Worm (Caenorhabditis elegans) whole organism, L3 larva: Measurements from ENCODE around the gene srx-45.

Source experiments
- R02D3.7 ChIP-seq: fragments of 150-350 bp; optimal IDR thresholded peaks from 2 replicates; lab custom pipeline; 2014; ENCODE audit warnings: missing biosample characterization, missing genetic modification characterization
- ZK546.5 ChIP-seq: sonication (generic microtip); optimal IDR thresholded peaks from 2 replicates; lab custom pipeline; 2017; ENCODE audit warnings: missing biosample characterization, missing genetic modification characterization
- aly-2 ChIP-seq: fragments of 150-350 bp; optimal IDR thresholded peaks from 2 replicates; lab custom pipeline; 2014; ENCODE audit warnings: missing biosample characterization, missing genetic modification characterization
- ama-1 ChIP-seq: fragments of 150-350 bp; optimal IDR thresholded peaks from 2 replicates; lab custom pipeline; 2018
- daf-12 ChIP-seq: fragments of 150-350 bp; optimal IDR thresholded peaks from 2 replicates; lab custom pipeline; 2014; ENCODE audit warnings: missing biosample characterization, missing genetic modification reagents, missing genetic modification characterization
- egl-27 ChIP-seq: sonication (generic microtip); optimal IDR thresholded peaks from 4 replicates; lab custom pipeline; 2017; ENCODE audit warnings: missing biosample characterization, missing genetic modification reagents, missing genetic modification characterization
- egl-5 ChIP-seq: fragments of 150-350 bp; optimal IDR thresholded peaks from 2 replicates; lab custom pipeline; 2017; ENCODE audit warnings: missing biosample characterization, missing genetic modification reagents, missing genetic modification characterization, inconsistent platforms
- elt-1 ChIP-seq: fragments of 150-350 bp; optimal IDR thresholded peaks from 2 replicates; lab custom pipeline; 2014; ENCODE audit warnings: missing biosample characterization, missing genetic modification characterization
- elt-2 ChIP-seq: sonication (generic microtip); optimal IDR thresholded peaks from 2 replicates; lab custom pipeline; 2016; ENCODE audit warnings: missing genetic modification reagents, mild to moderate bottlenecking, missing genetic modification characterization, missing compliant biosample characterization
- eor-1 ChIP-seq, 2 experiments: fragments of 150-350 bp; optimal IDR thresholded peaks; 2 replicates each; lab custom pipeline; 2014 to 2018; ENCODE audit warnings: missing biosample characterization in 2 of 2, missing genetic modification characterization in 2 of 2
- fkh-10 ChIP-seq: sonication (generic microtip); optimal IDR thresholded peaks from 2 replicates; lab custom pipeline; 2017; ENCODE audit warnings: missing biosample characterization, missing genetic modification reagents, missing genetic modification characterization
- fkh-2 ChIP-seq: fragments of 150-350 bp; optimal IDR thresholded peaks from 2 replicates; lab custom pipeline; 2014; ENCODE audit warnings: missing biosample characterization, missing genetic modification reagents, missing genetic modification characterization
- hmg-11 ChIP-seq: sonication (generic microtip); optimal IDR thresholded peaks from 2 replicates; lab custom pipeline; 2016; ENCODE audit warnings: missing genetic modification characterization, missing compliant biosample characterization
- lin-15B ChIP-seq: fragments of 150-350 bp; optimal IDR thresholded peaks from 2 replicates; lab custom pipeline; 2014; ENCODE audit warnings: missing biosample characterization, missing genetic modification characterization
- lin-39 ChIP-seq: fragments of 150-350 bp; optimal IDR thresholded peaks from 2 replicates; lab custom pipeline; 2018; ENCODE audit warnings: missing biosample characterization, missing genetic modification reagents, missing genetic modification characterization
- mdl-1 ChIP-seq: fragments of 150-350 bp; optimal IDR thresholded peaks from 2 replicates; lab custom pipeline; 2014; ENCODE audit warnings: missing biosample characterization, missing genetic modification characterization
- mml-1 ChIP-seq: fragments of 150-350 bp; sonication (generic microtip); optimal IDR thresholded peaks from 3 replicates; lab custom pipeline; 2014; ENCODE audit warnings: missing biosample characterization, missing genetic modification characterization
- nfya-1 ChIP-seq: sonication (generic microtip); optimal IDR thresholded peaks from 2 replicates; lab custom pipeline; 2017; ENCODE audit warnings: missing genetic modification characterization, mild to moderate bottlenecking, missing compliant biosample characterization, antibody characterized with exemption, moderate library complexity; ENCODE audit not compliant: insufficient read depth
- nhr-11 ChIP-seq: fragments of 150-350 bp; optimal IDR thresholded peaks from 2 replicates; lab custom pipeline; 2014; ENCODE audit warnings: missing biosample characterization, missing genetic modification characterization
- nhr-12 ChIP-seq: fragments of 150-350 bp; optimal IDR thresholded peaks from 2 replicates; lab custom pipeline; 2014; ENCODE audit warnings: missing biosample characterization, missing genetic modification characterization
- nhr-23 ChIP-seq: fragments of 150-350 bp; optimal IDR thresholded peaks from 2 replicates; lab custom pipeline; 2014; ENCODE audit warnings: missing biosample characterization, missing genetic modification reagents, missing genetic modification characterization
- nhr-237 ChIP-seq: fragments of 150-350 bp; optimal IDR thresholded peaks from 2 replicates; lab custom pipeline; 2014; ENCODE audit warnings: missing biosample characterization, missing genetic modification characterization
- nhr-25 ChIP-seq: sonication (generic microtip); optimal IDR thresholded peaks from 2 replicates; lab custom pipeline; 2017; ENCODE audit warnings: missing biosample characterization, missing genetic modification characterization
- nhr-67 ChIP-seq: fragments of 150-350 bp; optimal IDR thresholded peaks from 2 replicates; lab custom pipeline; 2014; ENCODE audit warnings: missing biosample characterization, missing genetic modification characterization
- nhr-76 ChIP-seq: fragments of 150-350 bp; sonication (generic microtip); optimal IDR thresholded peaks from 5 replicates; lab custom pipeline; 2014; ENCODE audit warnings: missing biosample characterization, missing genetic modification characterization
- nhr-77 ChIP-seq: fragments of 150-350 bp; optimal IDR thresholded peaks from 2 replicates; lab custom pipeline; 2014; ENCODE audit warnings: missing biosample characterization, missing genetic modification characterization
- pha-4 ChIP-seq: fragments of 150-350 bp; optimal IDR thresholded peaks from 2 replicates; lab custom pipeline; 2014; ENCODE audit warnings: missing biosample characterization, missing genetic modification reagents, missing genetic modification characterization
- sea-2 ChIP-seq: fragments of 150-350 bp; sonication (generic microtip); optimal IDR thresholded peaks from 4 replicates; lab custom pipeline; 2014; ENCODE audit warnings: missing biosample characterization, missing genetic modification reagents, missing genetic modification characterization
- skn-1 ChIP-seq: fragments of 150-350 bp; optimal IDR thresholded peaks from 2 replicates; lab custom pipeline; 2014; ENCODE audit warnings: missing biosample characterization, missing genetic modification characterization
- snpc-4 ChIP-seq: fragments of 150-350 bp; optimal IDR thresholded peaks from 2 replicates; lab custom pipeline; 2014; ENCODE audit warnings: missing biosample characterization, missing genetic modification characterization
- tbx-2 ChIP-seq: sonication (generic microtip); optimal IDR thresholded peaks from 2 replicates; lab custom pipeline; 2016; ENCODE audit warnings: mild to moderate bottlenecking, missing genetic modification characterization, missing compliant biosample characterization
- unc-39 ChIP-seq: sonication (generic microtip); optimal IDR thresholded peaks from 4 replicates; lab custom pipeline; 2017; ENCODE audit warnings: missing biosample characterization, missing genetic modification characterization
- ztf-4 ChIP-seq: fragments of 150-350 bp; optimal IDR thresholded peaks from 2 replicates; lab custom pipeline; 2014; ENCODE audit warnings: missing biosample characterization, missing genetic modification characterization

The srx-45 gene

ce11 chrIII:9306596-9306995 is at the start of gene srx-45:
TSS of gene srx-45 (minus strand) at chrIII:9306696.
- TF ChIP-seq hmg-11, result no peak
- TF ChIP-seq nhr-23 (tag; lab: Kevin White, UChicago), result no peak
- no peak for TF ChIP-seq R02D3.7
- no peak for TF ChIP-seq daf-12 (tag; lab: Kevin White, UChicago)
- no peak for TF ChIP-seq nhr-77 (tag; lab: Kevin White, UChicago)

DNA sequence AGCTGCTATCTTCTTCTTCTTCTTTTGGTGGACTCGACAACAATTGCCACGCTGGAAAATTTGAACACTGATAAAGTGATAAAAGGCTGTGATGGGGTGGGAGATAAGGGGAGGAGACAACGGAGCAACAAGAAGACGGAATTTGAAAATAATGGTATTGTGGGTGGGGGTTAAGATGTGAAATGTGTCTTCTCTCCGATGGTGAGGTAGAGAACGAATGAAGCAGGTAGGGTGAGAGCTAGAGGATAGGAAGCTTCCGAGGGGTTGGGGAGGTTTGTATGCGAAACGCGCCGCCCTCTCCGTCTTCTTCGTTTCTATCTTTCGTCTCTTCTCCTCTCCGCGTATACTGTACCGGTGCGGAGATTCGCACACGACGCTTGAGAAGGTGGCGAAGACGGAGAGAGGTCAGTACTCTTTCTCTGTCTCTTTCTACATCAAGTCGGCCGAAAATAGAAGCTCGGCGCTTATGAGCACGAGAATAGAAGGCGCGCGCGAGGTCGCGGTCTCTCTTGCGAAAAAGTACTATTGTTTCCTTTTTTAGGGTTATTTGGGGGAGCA is 49.0 kb upstream of the srx-45 start, which contains the start of gene chtb-1:
chtb-1 (minus strand) TSS at position 51 of the 558 bp plus-strand sequence.
- TF ChIP-seq lin-39 (tag; lab: Kevin White, UChicago), result no peak
- no peak for TF ChIP-seq ztf-4 (tag; lab: Kevin White, UChicago)
- no peak for TF ChIP-seq mdl-1 (tag; lab: Kevin White, UChicago)
- no peak for TF ChIP-seq egl-5 (tag; lab: Kevin White, UChicago)
- TF ChIP-seq hmg-11, result no peak
- TF ChIP-seq sea-2 (GFP tag; lab: Kevin White, UChicago), result no peak
- no peak for TF ChIP-seq nhr-25 (tag; lab: Kevin White, UChicago)
- no peak for TF ChIP-seq nhr-67
- TF ChIP-seq mml-1 (tag; lab: Kevin White, UChicago), result no peak
- no peak for TF ChIP-seq ZK546.5 (tag; lab: Kevin White, UChicago)
- no peak for TF ChIP-seq lin-15B (tag; lab: Kevin White, UChicago)
- TF ChIP-seq nhr-76 (tag; lab: Kevin White, UChicago), result no peak
- no peak for TF ChIP-seq nfya-1 (tag; lab: Kevin White, UChicago)
- TF ChIP-seq ama-1 (lab: Kevin White, UChicago), result no peak
- no peak for TF ChIP-seq R02D3.7
- no peak for TF ChIP-seq skn-1 (tag; lab: Kevin White, UChicago)
- no peak for TF ChIP-seq aly-2 (tag; lab: Kevin White, UChicago)
- no peak for TF ChIP-seq tbx-2 (tag; lab: Kevin White, UChicago)
- no peak for TF ChIP-seq unc-39 (tag; lab: Kevin White, UChicago)
- no peak for TF ChIP-seq nhr-12 (tag; lab: Kevin White, UChicago)

DNA sequence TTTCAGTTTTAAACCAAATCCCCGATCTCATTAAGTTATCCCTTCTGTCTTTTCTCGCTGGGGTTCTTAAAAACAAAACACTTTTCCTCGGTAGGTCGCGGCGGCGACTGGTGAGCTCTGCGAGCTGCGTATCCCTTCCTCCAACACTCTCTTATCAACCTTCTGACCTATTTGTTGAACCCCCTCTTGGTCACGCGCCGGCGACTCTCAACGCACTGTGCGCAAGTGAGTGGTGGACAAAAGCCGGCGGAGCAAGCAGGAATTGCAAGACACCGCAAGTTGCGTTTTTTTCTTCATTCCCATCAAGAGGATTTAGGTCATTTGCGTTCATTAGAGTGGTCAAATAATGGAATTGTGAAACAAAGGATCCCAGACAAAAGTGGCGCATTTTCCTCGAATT is 47.3 kb upstream of the srx-45 start:
- no peak for TF ChIP-seq nhr-23 (tag; lab: Kevin White, UChicago)
- TF ChIP-seq lin-39 (tag; lab: Kevin White, UChicago), result peak; percentile 42
- peak; percentile 60 for TF ChIP-seq nfya-1 (tag; lab: Kevin White, UChicago)
- no peak for TF ChIP-seq mml-1 (tag; lab: Kevin White, UChicago)
- TF ChIP-seq pha-4, result peak; percentile 69
- TF ChIP-seq nhr-76 (tag; lab: Kevin White, UChicago), result no peak
- no peak for TF ChIP-seq hmg-11
- no peak for TF ChIP-seq ama-1 (lab: Kevin White, UChicago)
- no peak for TF ChIP-seq lin-15B (tag; lab: Kevin White, UChicago)
- no peak for TF ChIP-seq nhr-11 (tag; lab: Kevin White, UChicago)
- no peak for TF ChIP-seq fkh-10 (GFP tag; lab: Kevin White, UChicago)

DNA sequence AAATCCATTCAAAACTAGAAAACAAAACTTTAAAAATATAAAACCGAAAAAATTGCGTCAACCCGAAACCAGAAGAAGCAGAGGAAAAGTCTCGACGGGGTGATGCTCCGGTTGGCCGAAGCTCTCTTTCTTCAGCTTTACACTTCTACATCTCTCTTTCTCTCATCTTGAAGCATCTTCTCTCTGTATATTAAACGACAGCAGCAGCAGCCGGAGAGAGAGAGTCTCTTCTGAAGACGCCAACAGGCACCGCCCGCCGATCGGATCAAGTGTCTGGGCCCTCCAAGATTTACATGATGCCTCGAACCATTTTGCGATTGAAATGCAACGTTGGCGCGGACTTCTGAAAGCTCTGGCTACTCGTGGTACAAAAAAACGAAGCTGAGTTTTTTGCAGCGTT is 40.2 kb upstream of the srx-45 start:
- TF ChIP-seq nfya-1 (tag; lab: Kevin White, UChicago) (peak; percentile 32), snpc-4 (tag; lab: Kevin White, UChicago) (no peak)

DNA sequence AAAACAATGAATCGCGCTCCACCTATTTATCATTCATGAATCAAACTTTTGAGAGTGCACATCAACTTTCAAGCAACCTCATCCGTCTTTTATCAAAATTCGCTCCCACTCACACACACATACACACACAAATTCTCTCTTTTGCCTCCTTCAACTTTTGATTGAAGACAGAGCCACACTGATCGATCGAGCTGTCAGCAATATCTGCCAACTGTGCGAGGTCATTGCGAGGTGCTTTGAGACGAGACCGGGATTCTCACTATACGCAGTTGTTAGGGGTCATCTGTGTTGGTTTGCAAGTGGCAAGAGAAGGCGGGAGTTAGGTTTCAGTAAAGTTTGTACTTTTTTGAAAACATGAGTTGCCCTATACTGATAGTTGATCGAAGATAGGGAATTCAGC is 39.6 kb upstream of the srx-45 start:
- peak; percentile 75 for TF ChIP-seq lin-39 (tag; lab: Kevin White, UChicago)
- TF ChIP-seq fkh-2 (tag; lab: Kevin White, UChicago), result no peak

- no peak for TF ChIP-seq ama-1 (lab: Kevin White, UChicago)
- TF ChIP-seq egl-5 (tag; lab: Kevin White, UChicago), result no peak
- no peak for TF ChIP-seq fkh-10 (GFP tag; lab: Kevin White, UChicago)
- TF ChIP-seq elt-1 (tag; lab: Kevin White, UChicago), result no peak
- no peak for TF ChIP-seq lin-39 (tag; lab: Kevin White, UChicago)
- no peak for TF ChIP-seq elt-2 (tag; lab: Kevin White, UChicago)
- no peak for TF ChIP-seq mdl-1 (tag; lab: Kevin White, UChicago)
- no peak for TF ChIP-seq nhr-11 (tag; lab: Kevin White, UChicago)
- no peak for TF ChIP-seq egl-27 (tag; lab: Kevin White, UChicago)
- no peak for TF ChIP-seq nhr-237 (tag; lab: Kevin White, UChicago)
- no peak for TF ChIP-seq ztf-4 (tag; lab: Kevin White, UChicago)
- no peak for TF ChIP-seq fkh-2 (tag; lab: Kevin White, UChicago)
- no peak for TF ChIP-seq R02D3.7
- no peak for TF ChIP-seq eor-1 (tag; optimal IDR thresholded peaks at IDR 0.05; lab: Kevin White, UChicago)
- no peak for TF ChIP-seq nhr-67
Measured at ce11 chrIII:9344347-9344746, 37.9 kb upstream of the srx-45 start, which contains the start of gene emb-9. TSS of gene emb-9 (minus strand) at chrIII:9344447.
